Worm (Caenorhabditis elegans) whole organism, L3 larva: ENCODE measurements around the gene lin-38.

Experiments
- nhr-76 ChIP-seq: fragments of 150-350 bp; sonication (generic microtip); optimal IDR thresholded peaks from 5 replicates; lab custom pipeline; 2014; ENCODE audit warnings: missing biosample characterization, missing genetic modification characterization
- sea-2 ChIP-seq: fragments of 150-350 bp; sonication (generic microtip); optimal IDR thresholded peaks from 4 replicates; lab custom pipeline; 2014; ENCODE audit warnings: missing biosample characterization, missing genetic modification reagents, missing genetic modification characterization

DNA sequence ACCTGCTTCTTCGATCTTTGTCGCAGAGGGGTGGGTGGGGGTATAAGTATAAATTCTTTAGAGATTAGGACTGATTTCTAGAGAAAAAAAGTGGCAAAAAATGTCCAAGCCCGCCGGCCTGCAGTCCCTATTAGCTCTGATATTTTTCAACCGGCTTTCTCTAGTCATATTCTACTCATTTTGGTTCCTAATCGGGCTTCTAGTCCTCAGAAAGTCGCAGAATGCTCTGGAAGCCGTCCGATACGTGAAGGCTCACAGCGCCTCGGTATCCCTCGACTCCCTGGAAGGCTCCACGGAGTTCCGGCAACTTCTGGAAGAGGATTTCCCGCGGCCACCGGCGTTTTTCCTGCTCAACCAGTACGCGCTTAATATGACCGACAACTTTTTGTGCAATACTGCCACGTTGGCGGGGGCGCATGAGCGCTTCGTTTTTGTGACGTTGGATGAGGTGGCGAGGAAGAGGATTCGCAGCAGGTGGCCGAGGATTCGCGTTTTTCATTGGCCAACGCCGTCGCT, 10.0 kb downstream of the lin-38 start, which contains the start of gene Y48E1B.8:
- no peak for TF ChIP-seq sea-2 (GFP tag; lab: Kevin White, UChicago)
- TF ChIP-seq nhr-76: no peak
